Worm (Caenorhabditis elegans): ENCODE results near the gene srw-59.

DNA sequence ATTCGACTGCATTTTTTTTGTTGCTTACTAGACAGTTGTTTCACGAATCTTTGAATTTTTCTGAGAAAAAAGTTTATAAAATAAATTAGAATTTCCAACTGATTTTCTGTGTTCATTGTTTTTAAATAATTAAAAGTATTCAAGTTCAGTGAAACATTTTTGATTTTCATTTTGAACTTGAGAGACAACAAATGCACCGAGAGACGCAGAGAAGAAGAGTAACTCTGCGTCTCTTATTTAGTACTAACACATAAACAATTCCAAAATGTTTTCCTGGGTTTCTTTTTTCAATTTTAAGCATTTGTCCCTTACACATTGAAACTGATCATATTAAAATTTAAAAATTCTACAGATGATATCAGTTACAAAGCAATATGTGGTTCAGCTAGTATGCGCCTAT lies 8.7 kb upstream of the srw-59 start:
- no peak for TF ChIP-seq tag-97 (GFP tag; IDR thresholded peaks at IDR 0.05)
- no peak for TF ChIP-seq zag-1 (tag; optimal IDR thresholded peaks at IDR 0.05)
- no peak for TF ChIP-seq hif-1 (tag; optimal IDR thresholded peaks at IDR 0.05)
- TF ChIP-seq snpc-4 (tag; optimal IDR thresholded peaks at IDR 0.05), result no peak
- TF ChIP-seq pha-4 (GFP tag; IDR thresholded peaks at IDR 0.05), result no peak
- no peak for TF ChIP-seq pha-4 (tag; optimal IDR thresholded peaks at IDR 0.05)
- no peak for TF ChIP-seq lin-38 (GFP tag; IDR thresholded peaks at IDR 0.05)
- no peak for TF ChIP-seq unc-62 (GFP tag; optimal IDR thresholded peaks at IDR 0.05 in 1 of 2)
- TF ChIP-seq unc-62 (tag; optimal IDR thresholded peaks at IDR 0.05), result no peak
- TF ChIP-seq nhr-11 (tag; optimal IDR thresholded peaks at IDR 0.05), result no peak
- TF ChIP-seq lin-1 (GFP tag; IDR thresholded peaks at IDR 0.05), result no peak
- no peak for TF ChIP-seq Y5F2A.4 (GFP tag; optimal IDR thresholded peaks at IDR 0.05)
- TF ChIP-seq lin-39 (tag; optimal IDR thresholded peaks at IDR 0.05), result no peak
